Fruit fly (Drosophila melanogaster) Kc167 (cell line): ENCODE data around the gene CG7294.

Source experiments
- Sin3A ChIP-seq: fragments of >200 bp; optimal IDR thresholded peaks from 2 replicates; lab custom pipeline; 2018; ENCODE audit warnings: missing external identifiers
- h ChIP-seq: fragments of >200 bp; optimal IDR thresholded peaks from 3 replicates; lab custom pipeline; 2018; ENCODE audit warnings: missing external identifiers

DNA sequence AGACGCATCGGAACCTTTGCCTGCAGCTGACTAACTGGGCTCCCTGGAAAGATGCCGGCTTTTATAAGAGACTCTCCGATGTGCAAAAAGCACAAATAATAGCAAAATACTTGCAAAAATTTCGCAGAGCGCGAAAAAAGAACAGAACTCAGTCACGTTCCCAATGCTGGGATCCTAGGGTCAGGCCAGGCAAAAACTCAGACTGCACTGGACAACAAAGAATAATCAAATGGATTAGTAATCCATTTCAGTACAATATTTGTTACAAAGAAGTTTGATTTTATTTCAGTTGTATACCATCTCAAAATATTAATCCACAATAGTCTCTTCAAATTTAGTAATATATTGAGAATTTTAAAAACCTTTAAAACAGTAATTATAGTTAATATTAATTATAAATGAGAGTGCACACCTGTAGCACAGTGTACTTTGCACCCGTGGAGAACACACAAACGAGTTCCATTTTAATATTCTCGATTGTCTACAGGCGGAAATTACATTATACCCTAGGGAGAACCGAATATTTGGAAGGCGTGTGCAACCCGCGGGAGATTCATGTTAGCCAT is 5.1 kb upstream of the CG7294 start, which contains the start of gene CG17108:
- no peak for TF ChIP-seq Sin3A (lab: Kevin White, UChicago)
- TF ChIP-seq h (lab: Kevin White, UChicago), result no peak
